Fruit fly (Drosophila melanogaster): Measurements from ENCODE around the gene CG31296.

Gene CG31296

DNA sequence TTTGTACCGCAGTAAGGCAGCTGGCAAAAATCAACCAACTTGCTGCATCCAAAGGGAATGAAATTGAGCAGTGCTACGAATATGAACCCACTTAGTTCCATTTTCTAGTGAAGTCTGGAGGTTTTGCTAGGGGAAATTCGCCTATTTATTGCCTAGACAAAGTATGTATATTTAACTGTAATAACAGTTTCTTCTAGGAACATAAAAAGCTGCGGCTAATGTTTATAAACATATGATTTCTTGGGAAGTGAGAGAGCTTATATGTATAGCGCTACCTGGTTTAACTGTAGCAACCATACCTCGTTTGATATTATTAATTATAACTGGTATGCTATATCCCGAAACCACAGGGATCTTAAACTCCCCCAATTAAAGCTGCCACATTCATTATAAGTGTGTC, at the start of gene CG31296:
CG31296 (minus strand) TSS at position 101 of the 400 bp plus-strand sequence.
- TF ChIP-seq CG13775 (GFP tag; optimal IDR thresholded peaks at IDR 0.05) = no peak
- TF ChIP-seq nmo (GFP tag; optimal IDR thresholded peaks at IDR 0.05) = no peak
- TF ChIP-seq exex (tag; optimal IDR thresholded peaks at IDR 0.05) = no peak
- TF ChIP-seq slou (GFP tag; optimal IDR thresholded peaks at IDR 0.05) = no peak
- TF ChIP-seq Dref (GFP tag; IDR thresholded peaks at IDR 0.05) = no peak
- no peak for TF ChIP-seq ttk (GFP tag; IDR thresholded peaks at IDR 0.05)
- TF ChIP-seq CG6654 (GFP tag; optimal IDR thresholded peaks at IDR 0.05) = no peak
- no peak for TF ChIP-seq Atf6 (GFP tag; IDR thresholded peaks at IDR 0.05)
- no peak for TF ChIP-seq CG33213 (GFP tag; optimal IDR thresholded peaks at IDR 0.05)
- TF ChIP-seq HmgD (GFP tag; optimal IDR thresholded peaks at IDR 0.05) = no peak
- no peak for TF ChIP-seq CG14050 (GFP tag; IDR thresholded peaks at IDR 0.05)
- TF ChIP-seq TFAM (GFP tag; optimal IDR thresholded peaks at IDR 0.05) = no peak
- TF ChIP-seq toy (GFP tag; IDR thresholded peaks at IDR 0.05) = no peak
- TF ChIP-seq sob (GFP tag; IDR thresholded peaks at IDR 0.05) = no peak
- no peak for TF ChIP-seq tll (GFP tag; optimal IDR thresholded peaks at IDR 0.05)

DNA sequence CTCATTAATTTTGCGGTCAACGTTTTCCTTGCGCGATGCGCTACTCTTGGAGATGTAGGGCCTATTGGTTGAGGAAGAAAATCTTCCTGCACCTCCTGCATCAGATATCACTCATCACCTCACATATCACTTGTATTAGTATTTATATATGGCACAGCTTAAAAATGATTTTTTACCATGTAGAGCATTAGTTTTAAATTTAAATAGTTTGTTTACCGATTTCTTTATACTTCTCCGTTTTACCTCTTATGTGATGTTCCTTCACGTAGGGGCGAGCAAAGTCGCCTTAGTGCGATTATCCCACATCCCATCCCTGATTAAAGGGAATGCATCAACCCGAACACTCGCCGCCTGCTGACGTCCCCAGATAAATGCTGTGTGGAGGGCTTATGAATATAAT, 49.4 kb upstream of the CG31296 start:
- TF ChIP-seq CG1603 (tag; optimal IDR thresholded peaks at IDR 0.05) = peak; percentile 6
- TF ChIP-seq CG31441 (GFP tag; IDR thresholded peaks at IDR 0.05) = 0 out of 2 replicates have a peak, but pooled peaks have one; percentile 19
- TF ChIP-seq Trl (optimal IDR thresholded peaks at IDR 0.05) = no peak
- TF ChIP-seq Trl (GFP tag; optimal IDR thresholded peaks at IDR 0.05) = no peak
- no peak for TF ChIP-seq CG3163 (GFP tag; optimal IDR thresholded peaks at IDR 0.05)
- peak; percentile 75 for TF ChIP-seq dmrt11E (tag; optimal IDR thresholded peaks at IDR 0.05)
- peak; percentile 44 for TF ChIP-seq phol (tag; optimal IDR thresholded peaks at IDR 0.05)
- peak; percentile 90 for TF ChIP-seq sens (GFP tag)
- peak; percentile 38 for TF ChIP-seq D19A (tag; optimal IDR thresholded peaks at IDR 0.05)
- TF ChIP-seq bsh (GFP tag; optimal IDR thresholded peaks at IDR 0.05) = peak in 1 of 2 experiments; percentile 30
- TF ChIP-seq CG16815 (GFP tag; optimal IDR thresholded peaks at IDR 0.05) = peak; percentile 29
- TF ChIP-seq Xrp1 (GFP tag; IDR thresholded peaks at IDR 0.05) = peak; percentile 41; the same call in 1 of the 2 replicates
- no peak for TF ChIP-seq mld (GFP tag; IDR thresholded peaks at IDR 0.05; ENCODE audit: partially characterized antibody)
- TF ChIP-seq CG7839 (tag; optimal IDR thresholded peaks at IDR 0.05) = peak; percentile 26
- no peak for TF ChIP-seq aop (GFP tag; IDR thresholded peaks at IDR 0.05)
- TF ChIP-seq Abd-B (GFP tag; optimal IDR thresholded peaks at IDR 0.05) = peak; percentile 2
- TF ChIP-seq Optix (GFP tag; IDR thresholded peaks at IDR 0.05) = no peak
- peak; percentile 0 for TF ChIP-seq CG13424 (tag; optimal IDR thresholded peaks at IDR 0.05)
- TF ChIP-seq CG8388 (GFP tag; optimal IDR thresholded peaks at IDR 0.05) = peak; percentile 21
- 0 out of 3 replicates have a peak, but pooled peaks have one; percentile 32 for TF ChIP-seq CG11695 (GFP tag; IDR thresholded peaks at IDR 0.05)
- peak; percentile 49 for TF ChIP-seq gem (tag; optimal IDR thresholded peaks at IDR 0.05)
- TF ChIP-seq Pdp1 (GFP tag; optimal IDR thresholded peaks at IDR 0.05) = no peak
- TF ChIP-seq nmo (GFP tag; optimal IDR thresholded peaks at IDR 0.05) = peak; percentile 33
- TF ChIP-seq CG2712 (tag; optimal IDR thresholded peaks at IDR 0.05) = peak; percentile 67
- TF ChIP-seq Aef1 (GFP tag; IDR thresholded peaks at IDR 0.05) = no peak
- peak; percentile 26 for TF ChIP-seq CG11504 (tag; optimal IDR thresholded peaks at IDR 0.05)
- TF ChIP-seq fd96Cb (tag; optimal IDR thresholded peaks at IDR 0.05) = peak; percentile 20
- TF ChIP-seq grau (tag; optimal IDR thresholded peaks at IDR 0.05) = peak; percentile 11
- peak; percentile 64 for TF ChIP-seq CG18262 (tag; optimal IDR thresholded peaks at IDR 0.05)
- no peak for TF ChIP-seq kni (GFP tag; optimal IDR thresholded peaks at IDR 0.05)
- TF ChIP-seq CG6254 (GFP tag; optimal IDR thresholded peaks at IDR 0.05) = peak; percentile 23
- TF ChIP-seq Oli (tag; optimal IDR thresholded peaks at IDR 0.05) = peak; percentile 22
- TF ChIP-seq CG7745 (tag; optimal IDR thresholded peaks at IDR 0.05) = no peak
- TF ChIP-seq tin (GFP tag; optimal IDR thresholded peaks at IDR 0.05) = peak; percentile 8
- TF ChIP-seq CG17361 (GFP tag; IDR thresholded peaks at IDR 0.05) = peak; percentile 65
- peak; percentile 97 for TF ChIP-seq CG10274 (GFP tag; optimal IDR thresholded peaks at IDR 0.05)
